Worm (Caenorhabditis elegans) whole organism, early embryonic: ENCODE results near the gene H19J13.2.

Experiments
- ama-1 ChIP-seq: fragments of 150-350 bp; optimal IDR thresholded peaks from 2 replicates; lab custom pipeline; 2014
- ceh-36 ChIP-seq: sonication (generic microtip); optimal IDR thresholded peaks from 2 replicates; lab custom pipeline; 2016; ENCODE audit warnings: missing genetic modification characterization, inconsistent platforms, missing compliant biosample characterization
- flt-1 ChIP-seq: fragments of 200-800 bp; sonication (Bioruptor generic); IDR thresholded peaks from 2 replicates; pipeline ENCODE4 v1.3.6; 2022; ENCODE audit warnings: missing genetic modification characterization, missing compliant biosample characterization

ce11 chrX:12314395-12314794 lies 40.6 kb upstream of the H19J13.2 start:
- no peak for TF ChIP-seq ceh-36 (tag; lab: Kevin White, UChicago)
- no peak for TF ChIP-seq ama-1 (lab: Kevin White, UChicago)
- no peak for TF ChIP-seq flt-1 (GFP tag; lab: Robert Waterston, UW)
